Worm (Caenorhabditis elegans) whole organism, L1 larva: ENCODE measurements around the gene dmsr-13.

Source experiments
- aly-2 ChIP-seq: fragments of 150-350 bp; optimal IDR thresholded peaks from 2 replicates; lab custom pipeline; 2014; ENCODE audit warnings: missing biosample characterization, missing genetic modification characterization
- ama-1 ChIP-seq: fragments of 150-350 bp; optimal IDR thresholded peaks from 2 replicates; lab custom pipeline; 2014
- blmp-1 ChIP-seq: fragments of 150-350 bp; optimal IDR thresholded peaks from 2 replicates; lab custom pipeline; 2014; ENCODE audit warnings: missing biosample characterization, missing genetic modification characterization
- ceh-8 ChIP-seq: fragments of 200-800 bp; sonication (Bioruptor generic); optimal IDR thresholded peaks from 2 replicates; lab custom pipeline; 2018; ENCODE audit warnings: mild to moderate bottlenecking, missing genetic modification characterization, moderate library complexity, missing compliant biosample characterization
- ceh-88 ChIP-seq: fragments of 200-800 bp; sonication (Bioruptor generic); IDR thresholded peaks from 2 replicates; pipeline ENCODE4 v1.3.6; 2022; ENCODE audit warnings: missing genetic modification characterization, missing compliant biosample characterization
- dpl-1 ChIP-seq, 3 experiments: fragments of 150-350 bp in 2 of 3; sonication (generic microtip) in 1 of 3; optimal IDR thresholded peaks; 2 replicates each; lab custom pipeline; 2014 to 2017; ENCODE audit warnings: missing biosample characterization in 3 of 3, missing genetic modification characterization in 3 of 3, missing genetic modification reagents in 3 of 3
- efl-3 ChIP-seq: fragments of 200-800 bp; sonication (Bioruptor generic); optimal IDR thresholded peaks from 2 replicates; lab custom pipeline; 2018; ENCODE audit warnings: mild to moderate bottlenecking, missing genetic modification characterization, missing compliant biosample characterization
- egl-13 ChIP-seq: sonication (generic microtip); optimal IDR thresholded peaks from 2 replicates; lab custom pipeline; 2016; ENCODE audit warnings: missing genotype, missing genetic modification reagents, missing genetic modification characterization, missing compliant biosample characterization
- egl-27 ChIP-seq, 2 experiments: fragments of 150-350 bp in 1 of 2; sonication (generic microtip); optimal IDR thresholded peaks; 3 replicates each; lab custom pipeline; 2017 to 2018; ENCODE audit warnings: missing biosample characterization in 2 of 2, missing genetic modification characterization in 2 of 2, missing genetic modification reagents in 2 of 2
- elt-3 ChIP-seq, 6 experiments: fragments of 150-350 bp in 1 of 6; sonication (generic microtip); optimal IDR thresholded peaks; 2 replicates each; lab custom pipeline; 2017 to 2018; ENCODE audit warnings: missing biosample characterization in 6 of 6, missing genetic modification characterization in 6 of 6, inconsistent platforms in 1 of 6
- ets-5 ChIP-seq: fragments of 200-800 bp; sonication (Bioruptor generic); IDR thresholded peaks from 2 replicates; pipeline ENCODE4 v1.3.6; 2022; ENCODE audit warnings: missing genetic modification characterization, missing compliant biosample characterization
- fkh-8 ChIP-seq: sonication (generic microtip); optimal IDR thresholded peaks from 2 replicates; lab custom pipeline; 2016; ENCODE audit warnings: mild to moderate bottlenecking, missing genetic modification characterization, missing compliant biosample characterization
- hlh-17 ChIP-seq: fragments of 200-800 bp; sonication (Bioruptor generic); optimal IDR thresholded peaks from 2 replicates; lab custom pipeline; 2018; ENCODE audit warnings: missing genetic modification characterization, mild to moderate bottlenecking, missing compliant biosample characterization, moderate library complexity, borderline replicate concordance
- hpl-2 ChIP-seq: fragments of 150-350 bp; optimal IDR thresholded peaks from 2 replicates; lab custom pipeline; 2014; ENCODE audit warnings: missing biosample characterization, missing genetic modification reagents, missing genetic modification characterization
- isw-1 ChIP-seq: fragments of 200-800 bp; sonication (Bioruptor generic); IDR thresholded peaks from 2 replicates; pipeline ENCODE4 v1.3.6; 2022; ENCODE audit warnings: missing genetic modification characterization, missing compliant biosample characterization
- jun-1 ChIP-seq: fragments of 150-350 bp; optimal IDR thresholded peaks from 2 replicates; lab custom pipeline; 2014; ENCODE audit warnings: missing biosample characterization, missing genetic modification reagents, missing genetic modification characterization
- lin-13 ChIP-seq: fragments of 150-350 bp; optimal IDR thresholded peaks from 2 replicates; lab custom pipeline; 2014; ENCODE audit warnings: missing biosample characterization, missing genetic modification reagents, missing genetic modification characterization
- lin-14 ChIP-seq: fragments of 200-800 bp; sonication (Bioruptor generic); optimal IDR thresholded peaks from 2 replicates; lab custom pipeline; 2018; ENCODE audit warnings: mild to moderate bottlenecking, missing genetic modification characterization, moderate library complexity, missing compliant biosample characterization
- lin-35 ChIP-seq, 2 experiments: fragments of 150-350 bp; optimal IDR thresholded peaks; 2 replicates each; lab custom pipeline; 2014; ENCODE audit warnings: missing biosample characterization in 2 of 2, missing genetic modification characterization in 2 of 2, missing genetic modification reagents in 2 of 2
- lin-39 ChIP-seq: fragments of 150-350 bp; optimal IDR thresholded peaks from 2 replicates; lab custom pipeline; 2014; ENCODE audit warnings: missing biosample characterization, missing genetic modification reagents, missing genetic modification characterization
- lsy-2 ChIP-seq, 2 experiments: fragments of 150-350 bp; optimal IDR thresholded peaks; 2 replicates each; lab custom pipeline; 2014; ENCODE audit warnings: missing biosample characterization in 2 of 2, missing genetic modification characterization in 2 of 2
- mab-9 ChIP-seq: fragments of 200-800 bp; sonication (Bioruptor generic); IDR thresholded peaks from 2 replicates; pipeline ENCODE4 v1.3.6; 2022; ENCODE audit warnings: missing genetic modification reagents, missing genetic modification characterization, missing compliant biosample characterization
- mdl-1 ChIP-seq, 2 experiments: fragments of 150-350 bp; optimal IDR thresholded peaks; 2 replicates each; lab custom pipeline; 2014 to 2017; ENCODE audit warnings: missing biosample characterization in 2 of 2, missing genetic modification characterization in 2 of 2, inconsistent platforms in 1 of 2
- mef-2 ChIP-seq: fragments of 150-350 bp; optimal IDR thresholded peaks from 2 replicates; lab custom pipeline; 2014; ENCODE audit warnings: missing biosample characterization, missing genetic modification characterization
- mep-1 ChIP-seq: fragments of 150-350 bp; optimal IDR thresholded peaks from 2 replicates; lab custom pipeline; 2014; ENCODE audit warnings: missing biosample characterization, missing genetic modification characterization
- nhr-20 ChIP-seq: sonication (generic microtip); optimal IDR thresholded peaks from 2 replicates; lab custom pipeline; 2016; ENCODE audit warnings: mild to moderate bottlenecking, missing genetic modification characterization, missing compliant biosample characterization
- nhr-47 ChIP-seq: sonication (generic microtip); optimal IDR thresholded peaks from 2 replicates; lab custom pipeline; 2016; ENCODE audit warnings: mild to moderate bottlenecking, missing genetic modification characterization, moderate library complexity, missing compliant biosample characterization
- nhr-71 ChIP-seq: sonication (generic microtip); optimal IDR thresholded peaks from 2 replicates; lab custom pipeline; 2016; ENCODE audit warnings: mild to moderate bottlenecking, missing genetic modification characterization, moderate library complexity, missing compliant biosample characterization
- nhr-77 ChIP-seq: fragments of 150-350 bp; optimal IDR thresholded peaks from 2 replicates; lab custom pipeline; 2014; ENCODE audit warnings: missing biosample characterization, missing genetic modification characterization
- nhr-85 ChIP-seq: sonication (generic microtip); peaks from one replicate; lab custom pipeline; 2016; ENCODE audit warnings: missing genetic modification characterization, inconsistent platforms, missing compliant biosample characterization
- nhr-90 ChIP-seq: sonication (generic microtip); optimal IDR thresholded peaks from 2 replicates; lab custom pipeline; 2016; ENCODE audit warnings: mild to moderate bottlenecking, missing genetic modification characterization, missing compliant biosample characterization; ENCODE audit not compliant: poor library complexity
- pag-3 ChIP-seq: sonication (generic microtip); optimal IDR thresholded peaks from 2 replicates; lab custom pipeline; 2017; ENCODE audit warnings: missing genetic modification characterization, mild to moderate bottlenecking, missing compliant biosample characterization, antibody characterized with exemption, borderline replicate concordance; ENCODE audit not compliant: insufficient read depth
- pqm-1 ChIP-seq: sonication (generic microtip); optimal IDR thresholded peaks from 3 replicates; lab custom pipeline; 2017; ENCODE audit warnings: missing biosample characterization, missing genetic modification characterization
- rnt-1 ChIP-seq: sonication (generic microtip); optimal IDR thresholded peaks from 2 replicates; lab custom pipeline; 2016; ENCODE audit warnings: mild to moderate bottlenecking, missing genetic modification characterization, moderate library complexity, missing compliant biosample characterization
- snpc-4 ChIP-seq: fragments of 150-350 bp; optimal IDR thresholded peaks from 2 replicates; lab custom pipeline; 2014; ENCODE audit warnings: missing biosample characterization, missing genetic modification characterization
- snu-23 ChIP-seq: sonication (generic microtip); optimal IDR thresholded peaks from 2 replicates; lab custom pipeline; 2016; ENCODE audit warnings: missing genetic modification characterization, missing compliant biosample characterization
- sox-4 ChIP-seq: sonication (generic microtip); optimal IDR thresholded peaks from 2 replicates; lab custom pipeline; 2016; ENCODE audit warnings: missing genetic modification characterization, missing compliant biosample characterization
- sptf-1 ChIP-seq: fragments of 150-350 bp; optimal IDR thresholded peaks from 2 replicates; lab custom pipeline; 2014; ENCODE audit warnings: missing biosample characterization, missing genetic modification characterization
- tlp-1 ChIP-seq: fragments of 150-350 bp; optimal IDR thresholded peaks from 2 replicates; lab custom pipeline; 2014; ENCODE audit warnings: missing biosample characterization, missing genetic modification characterization
- unc-130 ChIP-seq: fragments of 150-350 bp; optimal IDR thresholded peaks from 2 replicates; lab custom pipeline; 2017; ENCODE audit warnings: missing biosample characterization, missing genetic modification characterization, inconsistent platforms
- unc-62 ChIP-seq: fragments of 150-350 bp; optimal IDR thresholded peaks from 2 replicates; lab custom pipeline; 2014; ENCODE audit warnings: missing biosample characterization, missing genetic modification reagents, missing genetic modification characterization
- unc-86 ChIP-seq: sonication (generic microtip); optimal IDR thresholded peaks from 2 replicates; lab custom pipeline; 2016; ENCODE audit warnings: missing genetic modification characterization, missing compliant biosample characterization
- unc-98 ChIP-seq: fragments of 200-800 bp; sonication (Bioruptor generic); IDR thresholded peaks from 2 replicates; pipeline ENCODE4 v1.3.6; 2022; ENCODE audit warnings: missing genetic modification characterization, missing compliant biosample characterization
- xbp-1 ChIP-seq: sonication (generic microtip); optimal IDR thresholded peaks from 2 replicates; lab custom pipeline; 2016; ENCODE audit warnings: missing genetic modification characterization, missing compliant biosample characterization
- zip-4 ChIP-seq: fragments of 200-800 bp; sonication (Bioruptor generic); optimal IDR thresholded peaks from 2 replicates; lab custom pipeline; 2018; ENCODE audit warnings: mild to moderate bottlenecking, missing genetic modification characterization, moderate library complexity, missing compliant biosample characterization
- ztf-11 ChIP-seq, 2 experiments: sonication (generic microtip); optimal IDR thresholded peaks; 2 replicates each; lab custom pipeline; 2016 to 2017; ENCODE audit warnings: missing genetic modification characterization in 2 of 2, missing biosample characterization in 1 of 2, missing compliant biosample characterization in 1 of 2
- ztf-4 ChIP-seq: fragments of 150-350 bp; optimal IDR thresholded peaks from 2 replicates; lab custom pipeline; 2014; ENCODE audit warnings: missing biosample characterization, missing genetic modification characterization

The dmsr-13 gene

ce11 chrV:6796894-6797293 is 22.8 kb downstream of the dmsr-13 start (continued):
- TF ChIP-seq lin-35 (GFP tag; optimal IDR thresholded peaks at IDR 0.05; lab: Kevin White, UChicago) (peak in 1 of 2 experiments; percentile 12), unc-86 (tag; lab: Kevin White, UChicago) (peak; percentile 12), lin-39 (tag; lab: Kevin White, UChicago) (no peak), unc-98 (GFP tag; lab: Robert Waterston, UW) (no peak), egl-27 (tag; optimal IDR thresholded peaks at IDR 0.05; lab: Kevin White, UChicago) (no peak), mef-2 (no peak), blmp-1 (tag; lab: Kevin White, UChicago) (peak; percentile 57), nhr-20 (peak; percentile 22), hpl-2 (no peak), mep-1 (tag; lab: Kevin White, UChicago) (peak; percentile 68), mdl-1 (tag; optimal IDR thresholded peaks at IDR 0.05; lab: Kevin White, UChicago) (peak in 1 of 2 experiments; percentile 18)

ce11 chrV:6796264-6796663 is 23.4 kb downstream of the dmsr-13 start:
- peak; percentile 32 for TF ChIP-seq nhr-20
- TF ChIP-seq snu-23 (GFP tag; lab: Kevin White, UChicago), result peak; percentile 1
- TF ChIP-seq nhr-85 (tag; lab: Kevin White, UChicago), result peak; percentile 84
- no peak for TF ChIP-seq unc-98 (GFP tag; lab: Robert Waterston, UW)
- TF ChIP-seq xbp-1 (tag; lab: Kevin White, UChicago), result peak; percentile 13
- TF ChIP-seq blmp-1 (tag; lab: Kevin White, UChicago), result peak; percentile 10
- TF ChIP-seq isw-1 (GFP tag; lab: Robert Waterston, UW), result no peak
- TF ChIP-seq rnt-1 (tag; lab: Kevin White, UChicago), result peak; percentile 2
- TF ChIP-seq zip-4 (GFP tag; lab: Kevin White, UChicago), result no peak
- TF ChIP-seq, all 84 proteins: peak for 6

DNA sequence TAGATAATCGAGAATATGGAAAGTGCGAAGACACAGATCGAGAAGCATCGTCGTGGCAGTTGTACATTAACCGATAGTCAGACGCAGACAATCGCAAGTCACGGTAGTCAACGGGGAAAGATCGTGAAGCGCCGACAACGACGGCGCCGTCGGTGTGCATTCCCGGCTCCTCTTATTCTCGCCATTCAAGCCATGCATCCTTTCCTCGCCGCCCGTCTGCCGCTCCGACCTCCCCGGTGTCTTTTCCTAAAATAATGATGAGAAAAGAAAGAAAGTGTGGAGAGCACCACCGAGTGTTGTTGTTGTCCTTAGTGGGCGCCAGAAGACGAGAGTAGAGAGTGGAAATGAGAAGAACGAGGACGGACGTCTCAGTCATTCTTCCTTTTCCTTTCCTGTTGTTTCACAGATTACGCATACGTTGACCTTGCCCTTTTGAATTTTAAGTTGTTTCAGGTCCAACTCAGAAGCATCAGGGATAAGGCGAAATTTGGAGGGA is 25.9 kb downstream of the dmsr-13 start, which contains the start of gene ZC404.1:
Gene ZC404.1, plus strand, starts transcription at position 446 of the 496 bp plus-strand sequence.
- TF ChIP-seq isw-1 (GFP tag; lab: Robert Waterston, UW), result no peak; the same call in 1 of the 2 replicates
- TF ChIP-seq mef-2, result no peak
- TF ChIP-seq ztf-4 (tag; lab: Kevin White, UChicago), result no peak
- TF ChIP-seq sox-4 (tag; lab: Kevin White, UChicago), result no peak
- no peak for TF ChIP-seq egl-13 (tag; lab: Kevin White, UChicago)
- TF ChIP-seq tlp-1 (tag; lab: Kevin White, UChicago), result no peak
- no peak for TF ChIP-seq ets-5 (GFP tag; lab: Robert Waterston, UW)
- TF ChIP-seq sptf-1, result no peak
- TF ChIP-seq nhr-20, result no peak
- TF ChIP-seq efl-3, result no peak
- no peak for TF ChIP-seq ceh-8 (GFP tag; lab: Kevin White, UChicago)
- no peak for TF ChIP-seq egl-27 (tag; optimal IDR thresholded peaks at IDR 0.05; lab: Kevin White, UChicago)
- TF ChIP-seq lin-14 (GFP tag; lab: Kevin White, UChicago), result peak; percentile 74
- no peak for TF ChIP-seq elt-3 (tag; optimal IDR thresholded peaks at IDR 0.05; lab: Kevin White, UChicago)
- no peak for TF ChIP-seq lin-13 (GFP tag; lab: Kevin White, UChicago)
- TF ChIP-seq unc-86 (tag; lab: Kevin White, UChicago), result peak; percentile 1
- TF ChIP-seq snpc-4 (tag; lab: Kevin White, UChicago), result peak; percentile 24
- no peak for TF ChIP-seq blmp-1 (tag; lab: Kevin White, UChicago)
- TF ChIP-seq fkh-8 (tag; lab: Kevin White, UChicago), result peak; percentile 64
- TF ChIP-seq pag-3 (tag; lab: Kevin White, UChicago), result no peak
- no peak for TF ChIP-seq nhr-90 (tag; lab: Kevin White, UChicago)
- no peak for TF ChIP-seq hlh-17 (GFP tag; lab: Kevin White, UChicago)
- TF ChIP-seq ztf-11 (tag; optimal IDR thresholded peaks at IDR 0.05; lab: Kevin White, UChicago), result no peak
- TF ChIP-seq rnt-1 (tag; lab: Kevin White, UChicago), result no peak
- TF ChIP-seq unc-62 (GFP tag; lab: Kevin White, UChicago), result no peak
- TF ChIP-seq nhr-77 (tag; lab: Kevin White, UChicago), result no peak
- no peak for TF ChIP-seq lin-39 (tag; lab: Kevin White, UChicago)
- no peak for TF ChIP-seq pqm-1 (tag; lab: Kevin White, UChicago)
- TF ChIP-seq nhr-47 (tag; lab: Kevin White, UChicago), result peak; percentile 12
- TF ChIP-seq hpl-2, result no peak
- no peak for TF ChIP-seq ceh-88 (GFP tag; lab: Robert Waterston, UW)
- TF ChIP-seq nhr-71 (tag; lab: Kevin White, UChicago), result peak; percentile 36
- no peak for TF ChIP-seq dpl-1 (GFP tag; optimal IDR thresholded peaks at IDR 0.05; lab: Kevin White, UChicago)
- TF ChIP-seq lsy-2 (tag; optimal IDR thresholded peaks at IDR 0.05; lab: Kevin White, UChicago), result peak in 1 of 2 experiments; percentile 22
- no peak for TF ChIP-seq aly-2 (tag; lab: Kevin White, UChicago)
- no peak for TF ChIP-seq unc-130 (tag; lab: Kevin White, UChicago)
- TF ChIP-seq mab-9 (GFP tag; lab: Robert Waterston, UW), result no peak
- TF ChIP-seq ama-1 (lab: Kevin White, UChicago), result no peak
- no peak for TF ChIP-seq jun-1
